Fruit fly (Drosophila melanogaster): ENCODE measurements around the gene Cpr72Ec.
A peak's percentile ranks its signal among the peaks of the same experiment; 100 is the strongest.

The Cpr72Ec gene

DNA sequence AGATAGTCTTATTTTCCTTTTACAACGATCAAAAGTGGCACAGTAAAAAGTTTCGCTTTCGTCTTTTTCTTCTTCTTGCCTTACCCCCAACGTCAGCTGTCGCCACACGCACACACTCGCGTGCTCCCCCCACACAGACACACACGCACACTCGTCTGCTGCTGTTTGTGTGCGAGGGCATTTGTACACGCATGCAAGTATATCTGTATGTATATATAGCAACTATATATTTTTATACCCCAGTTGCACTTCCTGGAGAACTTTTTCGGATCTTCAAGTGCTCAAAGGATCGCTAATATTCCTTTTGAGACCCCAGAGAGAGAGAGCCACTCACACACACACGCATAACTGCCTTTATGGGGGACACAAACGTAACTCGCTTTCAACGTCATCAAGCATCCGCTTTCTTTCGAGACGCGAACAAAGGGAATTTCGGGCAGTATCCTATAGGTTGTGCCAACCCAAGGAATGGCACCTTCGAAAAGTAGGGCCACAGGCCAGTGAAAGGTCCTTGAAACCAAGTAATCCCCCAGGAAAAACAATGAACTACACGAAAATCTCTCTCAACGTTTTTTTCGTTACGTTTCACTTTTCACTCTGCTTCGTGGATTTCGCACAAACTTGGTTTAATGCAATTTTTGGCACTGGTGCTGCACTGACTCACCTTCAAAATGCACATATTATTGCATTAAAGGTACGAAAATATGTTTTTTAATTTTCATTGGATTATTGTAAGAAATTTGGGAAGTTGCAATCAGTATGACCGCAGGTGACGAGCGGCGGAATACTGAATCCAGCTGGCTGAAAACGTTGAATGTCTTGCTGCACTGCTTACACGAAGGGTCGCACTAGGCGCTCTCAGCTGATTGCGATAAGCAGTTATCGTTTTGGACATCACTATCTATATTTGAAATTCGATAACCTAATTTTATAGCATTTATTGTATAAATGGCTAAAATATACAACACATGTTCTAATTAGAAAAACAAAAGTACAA, 10.9 kb upstream of the Cpr72Ec start, which contains the start of gene roq (continued):
- peak; percentile 61 for TF ChIP-seq CG12659 (GFP tag; optimal IDR thresholded peaks at IDR 0.05)
- no peak for TF ChIP-seq CG14014 (GFP tag; IDR thresholded peaks at IDR 0.05)
- peak; percentile 91 for TF ChIP-seq grn (GFP tag; optimal IDR thresholded peaks at IDR 0.05)
- TF ChIP-seq CG6813 (GFP tag; optimal IDR thresholded peaks at IDR 0.05), result no peak
- TF ChIP-seq CG17829 (tag; optimal IDR thresholded peaks at IDR 0.05), result peak; percentile 51
- TF ChIP-seq CG13624 (GFP tag; optimal IDR thresholded peaks at IDR 0.05), result peak; percentile 12
- no peak for TF ChIP-seq CG30431 (GFP tag; optimal IDR thresholded peaks at IDR 0.05)
- TF ChIP-seq Hr3 (GFP tag; optimal IDR thresholded peaks at IDR 0.05), result no peak
- peak; percentile 93 for TF ChIP-seq sug (tag; optimal IDR thresholded peaks at IDR 0.05)
- TF ChIP-seq sima (GFP tag; optimal IDR thresholded peaks at IDR 0.05), result no peak
- TF ChIP-seq Bdp1 (GFP tag; optimal IDR thresholded peaks at IDR 0.05), result no peak
- TF ChIP-seq CG3281 (GFP tag; optimal IDR thresholded peaks at IDR 0.05), result no peak
- peak; percentile 86 for TF ChIP-seq Dp (GFP tag; optimal IDR thresholded peaks at IDR 0.05)
- TF ChIP-seq peb (GFP tag; IDR thresholded peaks at IDR 0.05), result no peak
- TF ChIP-seq stwl (tag; optimal IDR thresholded peaks at IDR 0.05), result peak; percentile 88
- TF ChIP-seq bbx (GFP tag; IDR thresholded peaks at IDR 0.05; ENCODE audit: partially characterized antibody), result peak; percentile 51
- no peak for TF ChIP-seq jumu (GFP tag; optimal IDR thresholded peaks at IDR 0.05)
- peak; percentile 68 for TF ChIP-seq trem (tag; optimal IDR thresholded peaks at IDR 0.05)
- no peak for TF ChIP-seq eyg (GFP tag; optimal IDR thresholded peaks at IDR 0.05)
- no peak for TF ChIP-seq ERR (GFP tag; optimal IDR thresholded peaks at IDR 0.05)
- no peak for TF ChIP-seq sc (optimal IDR thresholded peaks at IDR 0.05)
- TF ChIP-seq sc (GFP tag; optimal IDR thresholded peaks at IDR 0.05), result no peak
- TF ChIP-seq CG5245 (GFP tag; optimal IDR thresholded peaks at IDR 0.05), result no peak
- TF ChIP-seq Pdp1 (GFP tag; optimal IDR thresholded peaks at IDR 0.05), result peak in 1 of 2 experiments; percentile 65
- no peak for TF ChIP-seq CG13775 (GFP tag; optimal IDR thresholded peaks at IDR 0.05)
- peak; percentile 86 for TF ChIP-seq CG8478 (optimal IDR thresholded peaks at IDR 0.05)
- TF ChIP-seq Atf6 (GFP tag; IDR thresholded peaks at IDR 0.05), result peak; percentile 22; the same call in 1 of the 2 replicates
- TF ChIP-seq CG31365 (tag; optimal IDR thresholded peaks at IDR 0.05), result peak; percentile 97
- TF ChIP-seq hb (GFP tag; IDR thresholded peaks at IDR 0.05; ENCODE audit: partially characterized antibody), result peak; percentile 49; the same call in 1 of the 3 replicates
- TF ChIP-seq H15 (GFP tag; IDR thresholded peaks at IDR 0.05), result no peak
- TF ChIP-seq insv (GFP tag; optimal IDR thresholded peaks at IDR 0.05), result peak in 1 of 2 experiments; percentile 72
- TF ChIP-seq MESR4 (GFP tag; optimal IDR thresholded peaks at IDR 0.05), result peak; percentile 57
- peak; percentile 41; the same call in 1 of the 2 replicates for TF ChIP-seq CG3847 (GFP tag; IDR thresholded peaks at IDR 0.05)
- no peak for TF ChIP-seq CG7357 (GFP tag; IDR thresholded peaks at IDR 0.05)
- TF ChIP-seq CG14710 (tag; optimal IDR thresholded peaks at IDR 0.05), result peak; percentile 57
- no peak for TF ChIP-seq kah (GFP tag; optimal IDR thresholded peaks at IDR 0.05)
- TF ChIP-seq CG33213 (GFP tag; optimal IDR thresholded peaks at IDR 0.05), result peak; percentile 44
- peak; percentile 59 for TF ChIP-seq HmgD (GFP tag; optimal IDR thresholded peaks at IDR 0.05)
- TF ChIP-seq ac (GFP tag; optimal IDR thresholded peaks at IDR 0.05), result no peak
- peak; percentile 77 for TF ChIP-seq MBD-R2 (GFP tag; IDR thresholded peaks at IDR 0.05)
- TF ChIP-seq Abd-B (GFP tag; optimal IDR thresholded peaks at IDR 0.05), result peak; percentile 23
- TF ChIP-seq sna (GFP tag; IDR thresholded peaks at IDR 0.05; ENCODE audit: partially characterized antibody), result 0 out of 2 replicates have a peak, but pooled peaks have one; percentile 19
- TF ChIP-seq crp (GFP tag; optimal IDR thresholded peaks at IDR 0.05), result peak; percentile 96 to 99
- peak; percentile 19 for TF ChIP-seq Sin3A (optimal IDR thresholded peaks at IDR 0.05)
- TF ChIP-seq cad (GFP tag; optimal IDR thresholded peaks at IDR 0.05), result peak; percentile 3
- no peak for TF ChIP-seq Dfd (GFP tag; optimal IDR thresholded peaks at IDR 0.05)
- TF ChIP-seq Camta (GFP tag; optimal IDR thresholded peaks at IDR 0.05), result no peak
- no peak for TF ChIP-seq CG9215 (GFP tag; IDR thresholded peaks at IDR 0.05)
- TF ChIP-seq YL-1 (GFP tag; optimal IDR thresholded peaks at IDR 0.05), result peak; percentile 66
